Worm (Caenorhabditis elegans) whole organism, midembryonic: Measurements from ENCODE around the gene dpy-28.

Experiments used
- T22C8.4 ChIP-seq: fragments of 200-800 bp; sonication (Bioruptor generic); IDR thresholded peaks from 2 replicates; pipeline ENCODE4 v1.3.6; 2022; ENCODE audit warnings: missing genetic modification characterization, missing compliant biosample characterization
- cog-1 ChIP-seq: sonication (generic microtip); optimal IDR thresholded peaks from 2 replicates; lab custom pipeline; 2016; ENCODE audit warnings: missing genetic modification characterization, missing compliant biosample characterization
- flt-1 ChIP-seq: fragments of 200-800 bp; sonication (Bioruptor generic); IDR thresholded peaks from 2 replicates; pipeline ENCODE4 v1.3.6; 2022; ENCODE audit warnings: missing genetic modification characterization, missing compliant biosample characterization
- klf-2 ChIP-seq: fragments of 200-800 bp; sonication (Bioruptor generic); conservative IDR thresholded peaks from 2 replicates; pipeline ENCODE4 v1.3.6; 2022; ENCODE audit warnings: missing genetic modification reagents, missing genetic modification characterization, missing compliant biosample characterization
- med-1 ChIP-seq: sonication (generic microtip); optimal IDR thresholded peaks from 2 replicates; lab custom pipeline; 2017; ENCODE audit warnings: missing genetic modification characterization, mild to moderate bottlenecking, missing compliant biosample characterization, antibody characterized with exemption, missing genetic modification reagents; ENCODE audit not compliant: insufficient read depth
- ref-1 ChIP-seq: fragments of 200-800 bp; sonication (Bioruptor generic); conservative IDR thresholded peaks from 2 replicates; pipeline ENCODE4 v1.3.6; 2022; ENCODE audit warnings: missing genetic modification reagents, missing genetic modification characterization, missing compliant biosample characterization
- tab-1 ChIP-seq: fragments of 200-800 bp; sonication (Bioruptor generic); IDR thresholded peaks from 2 replicates; pipeline ENCODE4 v1.3.6; 2022; ENCODE audit warnings: missing genetic modification characterization, missing compliant biosample characterization
- ztf-23 ChIP-seq: fragments of 200-800 bp; sonication (Bioruptor generic); IDR thresholded peaks from 2 replicates; pipeline ENCODE4 v1.3.6; 2022; ENCODE audit warnings: missing genetic modification reagents, missing genetic modification characterization, missing compliant biosample characterization
- ztf-29 ChIP-seq: fragments of 200-800 bp; sonication (Bioruptor generic); IDR thresholded peaks from 2 replicates; pipeline ENCODE4 v1.3.6; 2022; ENCODE audit warnings: missing genetic modification reagents, missing genetic modification characterization, missing compliant biosample characterization

dpy-28 gene

DNA sequence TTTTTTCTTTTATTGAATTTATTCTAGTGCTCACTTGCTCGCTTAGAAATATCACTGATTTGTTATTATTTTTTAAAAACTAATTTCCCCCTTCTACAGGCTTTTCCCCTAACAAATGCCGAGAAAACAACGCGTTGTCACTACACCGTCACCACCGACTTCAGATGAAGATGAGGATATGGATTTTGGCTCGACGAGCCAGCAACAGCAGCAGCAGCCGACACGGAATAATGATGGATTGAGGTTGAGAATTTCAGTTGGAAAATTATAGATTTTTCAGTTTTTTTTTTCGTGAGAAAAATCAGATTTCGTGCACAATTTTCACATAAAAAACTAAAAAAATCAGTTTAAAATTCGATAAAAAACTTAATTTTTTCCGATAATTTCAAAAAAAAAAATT lies at the start of gene dpy-28:
Gene dpy-28 (plus strand): TSS at position 100 of the 400 bp plus-strand sequence.
- TF ChIP-seq ztf-29 (GFP tag; lab: Robert Waterston, UW) (no peak), cog-1 (tag; lab: Kevin White, UChicago) (no peak), flt-1 (GFP tag; lab: Robert Waterston, UW) (no peak), med-1 (GFP tag; lab: Kevin White, UChicago) (no peak), ztf-23 (GFP tag; lab: Robert Waterston, UW) (no peak), T22C8.4 (GFP tag; lab: Robert Waterston, UW) (no peak), ref-1 (GFP tag; lab: Robert Waterston, UW) (no peak), klf-2 (GFP tag; lab: Robert Waterston, UW) (no peak), tab-1 (GFP tag; lab: Robert Waterston, UW) (no peak)

DNA sequence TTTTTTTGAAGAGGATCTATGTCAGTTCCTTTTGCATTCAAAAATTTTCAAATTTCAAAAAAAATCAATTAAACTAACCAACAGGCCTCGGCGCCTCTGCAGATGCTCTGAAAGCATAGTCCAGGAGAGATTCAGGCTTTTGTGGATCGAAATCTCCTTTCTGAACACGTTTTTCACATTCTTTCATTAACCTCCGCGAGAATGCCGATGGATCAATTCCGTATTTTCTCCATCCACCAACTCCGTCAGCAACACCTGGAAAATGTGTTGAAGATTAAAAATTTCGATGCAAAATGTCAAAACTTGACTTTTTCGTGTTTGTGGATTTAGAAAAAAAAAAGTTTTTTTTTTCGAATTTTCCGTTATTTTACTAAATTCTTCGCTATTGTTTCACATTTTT lies 48.4 kb upstream of the dpy-28 start:
- TF ChIP-seq tab-1 (GFP tag; lab: Robert Waterston, UW): no peak
- no peak for TF ChIP-seq med-1 (GFP tag; lab: Kevin White, UChicago)
- TF ChIP-seq cog-1 (tag; lab: Kevin White, UChicago): no peak
- no peak for TF ChIP-seq flt-1 (GFP tag; lab: Robert Waterston, UW)
- TF ChIP-seq T22C8.4 (GFP tag; lab: Robert Waterston, UW): no peak
- TF ChIP-seq ztf-23 (GFP tag; lab: Robert Waterston, UW): no peak
- TF ChIP-seq klf-2 (GFP tag; lab: Robert Waterston, UW): no peak
- TF ChIP-seq ztf-29 (GFP tag; lab: Robert Waterston, UW): no peak
- TF ChIP-seq ref-1 (GFP tag; lab: Robert Waterston, UW): no peak

DNA sequence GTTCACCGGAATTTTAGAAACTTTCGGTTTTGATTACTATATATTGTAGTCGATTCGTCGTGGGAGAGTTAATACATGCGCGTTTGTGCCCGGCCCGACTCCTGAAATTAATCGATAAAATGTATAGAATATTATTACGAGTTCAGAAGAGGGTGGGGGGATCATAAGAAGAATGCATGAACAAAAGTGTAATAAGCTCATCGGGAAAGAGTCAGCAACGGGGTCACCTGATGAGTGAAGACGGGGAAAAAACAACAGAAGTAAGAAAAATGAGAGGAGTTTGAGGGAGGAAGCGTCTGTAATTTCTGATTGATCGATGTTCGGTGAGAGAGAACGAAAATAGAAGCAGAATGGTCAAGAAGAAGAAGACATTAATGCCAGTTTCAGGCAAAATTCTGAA lies 46.8 kb upstream of the dpy-28 start, which contains the start of gene W09D10.4:
Gene W09D10.4 (minus strand): TSS at position 101 of the 400 bp plus-strand sequence.
- TF ChIP-seq tab-1 (GFP tag; lab: Robert Waterston, UW) (no peak), ztf-29 (GFP tag; lab: Robert Waterston, UW) (no peak), cog-1 (tag; lab: Kevin White, UChicago) (no peak), ref-1 (GFP tag; lab: Robert Waterston, UW) (no peak), ztf-23 (GFP tag; lab: Robert Waterston, UW) (no peak)

DNA sequence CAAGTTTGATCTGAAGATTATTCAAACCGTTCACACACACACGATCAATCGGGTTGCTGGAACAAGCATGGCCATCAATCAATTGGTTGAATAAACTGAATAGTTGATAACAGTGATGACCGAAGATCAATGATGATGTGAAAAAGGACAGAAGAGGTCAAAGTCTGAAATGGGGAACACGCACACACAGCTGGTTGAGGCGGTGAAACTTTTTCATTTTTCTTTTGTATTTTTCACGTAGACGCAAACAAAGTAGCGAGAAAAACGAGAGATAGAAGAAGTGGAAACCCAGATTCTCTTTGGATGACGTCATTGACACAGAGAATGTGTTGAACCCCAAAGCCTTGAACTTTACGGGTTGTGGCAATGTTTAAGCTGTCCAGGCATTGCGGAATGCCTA lies 45.5 kb upstream of the dpy-28 start:
- TF ChIP-seq flt-1 (GFP tag; lab: Robert Waterston, UW): no peak
- TF ChIP-seq ref-1 (GFP tag; lab: Robert Waterston, UW): no peak
- no peak for TF ChIP-seq tab-1 (GFP tag; lab: Robert Waterston, UW)
- no peak for TF ChIP-seq med-1 (GFP tag; lab: Kevin White, UChicago)

DNA sequence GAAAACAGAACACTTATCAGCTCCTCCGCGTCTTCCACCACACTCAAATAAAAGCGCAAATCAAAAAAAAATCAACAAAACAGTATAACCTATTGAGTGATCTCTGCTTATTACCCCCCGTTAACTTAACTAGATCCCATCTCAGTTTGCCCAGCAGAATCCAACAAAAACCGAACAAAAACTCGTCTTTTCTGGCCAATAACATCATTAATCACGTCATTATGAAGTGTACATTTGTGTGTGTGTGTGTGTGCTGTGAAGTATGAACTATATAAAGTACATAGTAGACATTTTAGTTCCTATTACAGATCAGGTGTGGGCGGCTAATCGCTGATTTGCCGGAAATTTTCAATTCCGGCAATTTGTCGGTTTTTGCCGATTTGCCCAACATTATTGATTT lies 44.9 kb upstream of the dpy-28 start:
- TF ChIP-seq flt-1 (GFP tag; lab: Robert Waterston, UW): no peak
- TF ChIP-seq klf-2 (GFP tag; lab: Robert Waterston, UW): no peak
- no peak for TF ChIP-seq T22C8.4 (GFP tag; lab: Robert Waterston, UW)
- no peak for TF ChIP-seq tab-1 (GFP tag; lab: Robert Waterston, UW)
- TF ChIP-seq cog-1 (tag; lab: Kevin White, UChicago): no peak
- no peak for TF ChIP-seq ztf-29 (GFP tag; lab: Robert Waterston, UW)
- TF ChIP-seq ref-1 (GFP tag; lab: Robert Waterston, UW): no peak
- no peak for TF ChIP-seq med-1 (GFP tag; lab: Kevin White, UChicago)
- TF ChIP-seq ztf-23 (GFP tag; lab: Robert Waterston, UW): no peak

DNA sequence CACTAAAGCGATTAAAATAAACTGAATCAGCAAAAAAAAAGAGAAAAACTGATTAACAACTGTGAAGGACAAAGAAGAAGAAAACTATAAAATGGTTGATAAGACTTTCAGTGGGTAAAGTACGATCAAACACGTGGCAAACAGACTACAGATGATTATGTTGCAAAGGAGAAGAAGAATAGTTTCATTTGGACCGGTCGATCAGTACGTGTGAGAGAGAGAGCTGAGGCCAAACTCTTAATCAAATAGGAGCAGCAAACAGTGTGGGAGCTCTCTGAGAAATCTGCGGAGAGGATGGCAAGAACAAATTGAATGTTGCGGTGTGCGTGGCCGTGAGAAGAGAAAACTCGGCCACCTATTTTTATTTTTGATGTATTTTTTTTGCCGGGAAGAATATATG lies 43.9 kb upstream of the dpy-28 start:
- TF ChIP-seq klf-2 (GFP tag; lab: Robert Waterston, UW) (no peak), ztf-29 (GFP tag; lab: Robert Waterston, UW) (no peak), flt-1 (GFP tag; lab: Robert Waterston, UW) (no peak), tab-1 (GFP tag; lab: Robert Waterston, UW) (no peak), T22C8.4 (GFP tag; lab: Robert Waterston, UW) (no peak), med-1 (GFP tag; lab: Kevin White, UChicago) (no peak), ztf-23 (GFP tag; lab: Robert Waterston, UW) (no peak), cog-1 (tag; lab: Kevin White, UChicago) (no peak), ref-1 (GFP tag; lab: Robert Waterston, UW) (no peak)

DNA sequence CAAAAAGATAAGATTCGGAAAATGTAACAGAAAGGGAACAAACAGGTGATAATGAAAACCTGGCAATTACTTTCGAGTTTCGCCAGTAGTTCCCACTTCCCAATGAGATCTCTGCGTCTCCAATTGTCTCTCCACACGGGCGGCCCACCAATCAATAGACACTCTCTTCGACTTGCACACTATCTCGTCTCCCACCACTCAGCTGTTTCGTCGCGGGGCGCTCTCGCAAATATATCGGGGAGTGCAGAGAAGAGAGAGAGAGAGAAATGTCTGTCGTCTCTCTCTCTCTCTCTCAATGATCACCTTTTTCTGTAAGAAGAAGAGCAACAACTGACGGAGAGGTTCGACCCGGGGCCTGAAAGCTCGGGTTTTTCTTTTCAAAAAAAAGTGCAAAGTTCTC lies 42.8 kb upstream of the dpy-28 start:
- TF ChIP-seq flt-1 (GFP tag; lab: Robert Waterston, UW) (0 out of 2 replicates have a peak, but pooled peaks have one; percentile 39), ref-1 (GFP tag; lab: Robert Waterston, UW) (no peak), cog-1 (tag; lab: Kevin White, UChicago) (peak; percentile 26), tab-1 (GFP tag; lab: Robert Waterston, UW) (no peak), klf-2 (GFP tag; lab: Robert Waterston, UW) (no peak), T22C8.4 (GFP tag; lab: Robert Waterston, UW) (peak; percentile 97), med-1 (GFP tag; lab: Kevin White, UChicago) (no peak), ztf-29 (GFP tag; lab: Robert Waterston, UW) (no peak), ztf-23 (GFP tag; lab: Robert Waterston, UW) (peak; percentile 46; the same call in 1 of the 2 replicates)

DNA sequence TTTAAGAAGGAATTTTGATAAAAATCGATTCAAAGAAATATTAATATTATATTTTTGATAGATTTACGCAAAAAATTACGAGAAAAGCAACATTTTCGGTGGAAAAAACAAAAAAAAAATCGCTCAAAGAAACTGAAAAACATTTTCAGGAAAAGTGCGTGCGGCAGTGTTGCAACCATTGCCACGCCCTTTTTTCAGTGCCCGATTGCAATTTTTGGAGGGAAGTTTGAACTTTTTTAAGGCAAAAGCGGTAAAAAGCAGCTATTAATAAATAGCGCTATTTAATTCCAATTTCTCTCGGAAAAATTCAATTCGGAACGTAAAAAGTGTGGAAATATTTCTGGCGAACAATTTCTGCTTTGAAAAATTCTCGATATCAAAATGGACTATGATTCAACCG lies 41.9 kb upstream of the dpy-28 start:
- no peak for TF ChIP-seq ztf-29 (GFP tag; lab: Robert Waterston, UW)
- TF ChIP-seq ztf-23 (GFP tag; lab: Robert Waterston, UW): no peak
- no peak for TF ChIP-seq ref-1 (GFP tag; lab: Robert Waterston, UW)
- no peak for TF ChIP-seq med-1 (GFP tag; lab: Kevin White, UChicago)
- TF ChIP-seq T22C8.4 (GFP tag; lab: Robert Waterston, UW): no peak
- TF ChIP-seq flt-1 (GFP tag; lab: Robert Waterston, UW): no peak
- TF ChIP-seq cog-1 (tag; lab: Kevin White, UChicago): no peak
- TF ChIP-seq klf-2 (GFP tag; lab: Robert Waterston, UW): no peak

DNA sequence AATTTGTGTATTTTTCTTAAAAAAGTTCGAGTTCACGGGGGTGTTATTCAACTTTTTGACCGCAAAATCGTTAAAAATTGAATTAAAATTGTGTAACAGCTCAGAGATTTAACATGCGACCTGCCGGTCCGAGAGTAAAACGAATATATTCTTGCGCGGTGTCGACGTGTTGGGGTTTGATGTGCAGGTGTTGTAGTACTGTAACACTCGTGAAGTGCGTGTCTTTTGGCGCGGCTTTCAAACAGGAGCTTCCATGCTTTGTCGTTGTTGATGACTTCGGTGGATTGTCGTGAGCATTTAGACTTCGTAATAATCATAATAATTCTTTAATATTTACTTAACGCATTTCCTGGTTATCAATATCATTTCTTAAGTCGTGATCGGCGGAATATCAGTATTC lies 32.4 kb upstream of the dpy-28 start, which contains the start of gene tat-3:
Gene tat-3 (minus strand): TSS at position 196 of the 400 bp plus-strand sequence.
- TF ChIP-seq cog-1 (tag; lab: Kevin White, UChicago): no peak
- TF ChIP-seq flt-1 (GFP tag; lab: Robert Waterston, UW): no peak
- TF ChIP-seq ztf-29 (GFP tag; lab: Robert Waterston, UW): no peak
- no peak for TF ChIP-seq T22C8.4 (GFP tag; lab: Robert Waterston, UW)
- no peak for TF ChIP-seq tab-1 (GFP tag; lab: Robert Waterston, UW)
- no peak for TF ChIP-seq med-1 (GFP tag; lab: Kevin White, UChicago)
- TF ChIP-seq klf-2 (GFP tag; lab: Robert Waterston, UW): no peak
- TF ChIP-seq ztf-23 (GFP tag; lab: Robert Waterston, UW): no peak
- TF ChIP-seq ref-1 (GFP tag; lab: Robert Waterston, UW): no peak
